Worm (Caenorhabditis elegans) whole organism, L4 larva: ENCODE data around the gene pqn-8.

ENCODE experiments used
- F26F4.8 ChIP-seq: fragments of 200-800 bp; sonication (Bioruptor generic); conservative IDR thresholded peaks from 2 replicates; pipeline ENCODE4 v1.3.6; 2022; ENCODE audit warnings: missing genetic modification characterization, missing compliant biosample characterization
- Y5F2A.4 ChIP-seq: fragments of 200-800 bp; sonication (Bioruptor generic); optimal IDR thresholded peaks from 2 replicates; lab custom pipeline; 2018; ENCODE audit warnings: mild to moderate bottlenecking, missing genetic modification characterization, missing compliant biosample characterization
- Y75B8A.6 ChIP-seq: fragments of 200-800 bp; sonication (Bioruptor generic); IDR thresholded peaks from 2 replicates; pipeline ENCODE4 v1.3.6; 2022; ENCODE audit warnings: missing genetic modification reagents, missing genetic modification characterization, missing compliant biosample characterization
- ZK546.5 ChIP-seq, 2 experiments: sonication (generic microtip); optimal IDR thresholded peaks; 2 replicates each; lab custom pipeline; 2017; ENCODE audit warnings: missing biosample characterization in 2 of 2, missing genetic modification characterization in 2 of 2
- ceh-62 ChIP-seq: sonication (generic microtip); optimal IDR thresholded peaks from 2 replicates; lab custom pipeline; 2017; ENCODE audit warnings: missing biosample characterization, missing genetic modification characterization
- ceh-82 ChIP-seq: sonication (generic microtip); optimal IDR thresholded peaks from 2 replicates; lab custom pipeline; 2017; ENCODE audit warnings: missing biosample characterization, missing genetic modification characterization
- cey-2 ChIP-seq: sonication (generic microtip); optimal IDR thresholded peaks from 3 replicates; lab custom pipeline; 2017; ENCODE audit warnings: missing genetic modification characterization, mild to moderate bottlenecking, missing compliant biosample characterization, antibody characterized with exemption, borderline replicate concordance; ENCODE audit not compliant: insufficient read depth
- daf-12 ChIP-seq: fragments of 150-350 bp; optimal IDR thresholded peaks from 2 replicates; lab custom pipeline; 2014; ENCODE audit warnings: missing biosample characterization, missing genetic modification reagents, missing genetic modification characterization
- daf-16 ChIP-seq, 3 experiments: sonication (generic microtip); optimal IDR thresholded peaks; 2 replicates each; lab custom pipeline; 2016 to 2017; ENCODE audit warnings: missing genetic modification characterization in 3 of 3, missing genetic modification reagents in 3 of 3, mild to moderate bottlenecking in 2 of 3, missing compliant biosample characterization in 2 of 3, missing biosample characterization in 1 of 3, moderate library complexity in 1 of 3
- daf-19 ChIP-seq: fragments of 200-800 bp; sonication (Bioruptor generic); conservative IDR thresholded peaks from 2 replicates; pipeline ENCODE4 v1.3.6; 2022; ENCODE audit warnings: missing genetic modification characterization, missing compliant biosample characterization
- dmd-8 ChIP-seq: fragments of 200-800 bp; sonication (Bioruptor generic); IDR thresholded peaks from 2 replicates; pipeline ENCODE4 v1.3.6; 2022; ENCODE audit warnings: missing genetic modification characterization, missing compliant biosample characterization
- dmd-9 ChIP-seq: fragments of 200-800 bp; sonication (Bioruptor generic); IDR thresholded peaks from 2 replicates; pipeline ENCODE4 v1.3.6; 2022; ENCODE audit warnings: missing genetic modification reagents, missing genetic modification characterization, missing compliant biosample characterization
- duxl-1 ChIP-seq: sonication (generic microtip); optimal IDR thresholded peaks from 2 replicates; lab custom pipeline; 2016; ENCODE audit warnings: mild to moderate bottlenecking, missing genetic modification characterization, moderate library complexity, missing compliant biosample characterization; ENCODE audit not compliant: poor library complexity
- egl-43 ChIP-seq: fragments of 200-800 bp; sonication (Bioruptor generic); IDR thresholded peaks from 2 replicates; pipeline ENCODE4 v1.3.6; 2022; ENCODE audit warnings: missing genetic modification reagents, missing genetic modification characterization, missing compliant biosample characterization
- hlh-11 ChIP-seq: fragments of 200-800 bp; sonication (Bioruptor generic); optimal IDR thresholded peaks from 2 replicates; lab custom pipeline; 2018; ENCODE audit warnings: mild to moderate bottlenecking, missing genetic modification characterization, missing compliant biosample characterization
- lin-13 ChIP-seq: fragments of 150-350 bp; optimal IDR thresholded peaks from 2 replicates; lab custom pipeline; 2014; ENCODE audit warnings: missing biosample characterization, missing genetic modification reagents, missing genetic modification characterization
- lin-38 ChIP-seq: fragments of 200-800 bp; sonication (Bioruptor generic); IDR thresholded peaks from 2 replicates; pipeline ENCODE4 v1.3.6; 2022; ENCODE audit warnings: missing genetic modification reagents, missing genetic modification characterization, missing compliant biosample characterization
- lin-39 ChIP-seq: fragments of 150-350 bp; optimal IDR thresholded peaks from 2 replicates; lab custom pipeline; 2014; ENCODE audit warnings: missing biosample characterization, missing genetic modification reagents, missing genetic modification characterization
- madf-9 ChIP-seq: fragments of 200-800 bp; sonication (Bioruptor generic); conservative IDR thresholded peaks from 2 replicates; pipeline ENCODE4 v1.3.6; 2022; ENCODE audit warnings: missing genetic modification reagents, missing genetic modification characterization, missing compliant biosample characterization
- mxl-2 ChIP-seq: fragments of 200-800 bp; sonication (Bioruptor generic); conservative IDR thresholded peaks from 2 replicates; pipeline ENCODE4 v1.3.6; 2022; ENCODE audit warnings: missing genetic modification reagents, missing genetic modification characterization, missing compliant biosample characterization
- mxl-3 ChIP-seq: fragments of 200-800 bp; sonication (Bioruptor generic); optimal IDR thresholded peaks from 2 replicates; lab custom pipeline; 2018; ENCODE audit warnings: mild to moderate bottlenecking, missing genetic modification characterization, missing compliant biosample characterization
- nhr-10 ChIP-seq: fragments of 150-350 bp; optimal IDR thresholded peaks from 2 replicates; lab custom pipeline; 2014; ENCODE audit warnings: missing biosample characterization, missing genetic modification characterization
- nhr-102 ChIP-seq: sonication (generic microtip); optimal IDR thresholded peaks from 2 replicates; lab custom pipeline; 2016; ENCODE audit warnings: mild to moderate bottlenecking, missing genetic modification characterization, moderate library complexity, missing compliant biosample characterization
- nhr-11 ChIP-seq: fragments of 150-350 bp; optimal IDR thresholded peaks from 2 replicates; lab custom pipeline; 2014; ENCODE audit warnings: missing biosample characterization, missing genetic modification characterization
- nhr-111 ChIP-seq: fragments of 200-800 bp; sonication (Bioruptor generic); optimal IDR thresholded peaks from 2 replicates; lab custom pipeline; 2018; ENCODE audit warnings: mild to moderate bottlenecking, missing genetic modification characterization, missing compliant biosample characterization
- nhr-237 ChIP-seq: sonication (generic microtip); optimal IDR thresholded peaks from 2 replicates; lab custom pipeline; 2017; ENCODE audit warnings: missing biosample characterization, missing genetic modification characterization
- nhr-28 ChIP-seq: fragments of 150-350 bp; optimal IDR thresholded peaks from 2 replicates; lab custom pipeline; 2014; ENCODE audit warnings: missing biosample characterization, missing genetic modification characterization
- pha-4 ChIP-seq, 2 experiments: fragments of 150-350 bp in 1 of 2; fragments of 200-800 bp in 1 of 2; sonication (Bioruptor generic) in 1 of 2; IDR thresholded peaks in 1 of 2; optimal IDR thresholded peaks in 1 of 2; 2 replicates each; pipeline versions ENCODE4 v1.3.6 to Lab custom; 2014 to 2022; ENCODE audit warnings: missing genetic modification characterization in 2 of 2, missing genetic modification reagents in 2 of 2, missing biosample characterization in 1 of 2, missing compliant biosample characterization in 1 of 2
- saeg-2 ChIP-seq: fragments of 200-800 bp; sonication (Bioruptor generic); IDR thresholded peaks from 2 replicates; pipeline ENCODE4 v1.3.6; 2022; ENCODE audit warnings: missing genetic modification reagents, missing genetic modification characterization, missing compliant biosample characterization
- set-16 ChIP-seq: fragments of 200-800 bp; sonication (Bioruptor generic); IDR thresholded peaks from 2 replicates; pipeline ENCODE4 v1.3.6; 2022; ENCODE audit warnings: missing genetic modification reagents, missing genetic modification characterization, missing compliant biosample characterization
- tag-97 ChIP-seq: fragments of 200-800 bp; sonication (Bioruptor generic); IDR thresholded peaks from 2 replicates; pipeline ENCODE4 v1.3.6; 2022; ENCODE audit warnings: missing genetic modification characterization, missing compliant biosample characterization
- unc-62 ChIP-seq, 3 experiments: fragments of 150-350 bp in 1 of 3; sonication (generic microtip); optimal IDR thresholded peaks in 2 of 3; peaks in 1 of 3; 1 replicate in 1 of 3; 2 replicates in 2 of 3; lab custom pipeline; 2014 to 2017; ENCODE audit warnings: missing biosample characterization in 3 of 3, missing genetic modification characterization in 3 of 3, missing genetic modification reagents in 3 of 3, missing genotype in 1 of 3
- zag-1 ChIP-seq: fragments of 150-350 bp; optimal IDR thresholded peaks from 2 replicates; lab custom pipeline; 2014; ENCODE audit warnings: missing biosample characterization, missing genetic modification characterization
- zip-2 ChIP-seq: fragments of 150-350 bp; optimal IDR thresholded peaks from 2 replicates; lab custom pipeline; 2014; ENCODE audit warnings: missing biosample characterization, missing genetic modification characterization

The pqn-8 gene

DNA sequence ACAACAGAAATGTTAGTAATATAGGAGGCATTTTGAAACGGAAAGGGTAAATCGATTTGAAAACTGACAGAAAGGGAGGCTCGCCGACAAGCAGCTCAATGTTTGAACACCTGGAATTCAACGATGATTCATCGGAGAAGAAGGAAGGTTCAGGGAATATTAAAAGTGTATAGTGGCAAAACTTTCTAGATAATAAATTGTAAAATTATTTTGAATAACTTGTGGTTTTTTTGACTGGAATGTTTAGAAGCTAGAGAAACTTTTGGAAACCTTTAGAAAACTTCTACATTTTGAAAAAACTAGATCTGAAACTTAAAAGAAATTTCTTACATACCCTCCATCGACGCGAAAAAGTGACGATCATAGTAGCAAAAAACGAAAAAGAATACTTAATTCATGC, at the start of gene pqn-8:
Gene pqn-8 (minus strand): TSS at position 101 of the 400 bp plus-strand sequence.
- no peak for TF ChIP-seq nhr-10 (tag; lab: Kevin White, UChicago)
- TF ChIP-seq mxl-2 (GFP tag; lab: Robert Waterston, UW), result no peak
- TF ChIP-seq nhr-111 (GFP tag; lab: Kevin White, UChicago), result no peak
- TF ChIP-seq pha-4 (GFP tag; IDR thresholded peaks at IDR 0.05; lab: Robert Waterston, UW), result no peak
- TF ChIP-seq pha-4 (tag; optimal IDR thresholded peaks at IDR 0.05; lab: Kevin White, UChicago), result no peak
- no peak for TF ChIP-seq Y5F2A.4 (GFP tag; lab: Kevin White, UChicago)
- TF ChIP-seq Y75B8A.6 (GFP tag; lab: Robert Waterston, UW), result no peak
- TF ChIP-seq lin-13 (GFP tag; lab: Kevin White, UChicago), result no peak
- TF ChIP-seq daf-16 (GFP tag; optimal IDR thresholded peaks at IDR 0.05; lab: Kevin White, UChicago), result no peak
- TF ChIP-seq daf-16 (tag; optimal IDR thresholded peaks at IDR 0.05; lab: Kevin White, UChicago), result no peak
- no peak for TF ChIP-seq daf-12

DNA sequence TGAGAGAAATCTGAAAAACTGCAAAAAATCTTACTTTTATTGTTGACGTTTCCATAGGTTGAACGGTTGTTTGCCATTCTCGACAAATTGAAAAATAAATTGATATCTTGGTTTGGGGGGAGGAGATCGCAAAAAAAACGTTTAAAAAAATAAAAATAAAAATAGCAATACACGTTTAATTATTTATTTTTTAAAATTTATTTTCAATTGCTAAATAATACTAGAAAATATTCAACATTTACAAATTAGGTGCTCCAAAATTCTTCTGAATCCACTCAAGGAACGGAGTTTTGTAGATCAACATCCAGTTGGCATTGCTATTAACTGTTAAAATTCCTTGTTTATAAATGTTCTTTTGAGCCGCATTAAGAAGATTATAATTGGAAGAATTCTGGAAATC, 42.2 kb upstream of the pqn-8 start, which contains the start of gene T16G12.7:
Gene T16G12.7 (minus strand): TSS at position 101 of the 400 bp plus-strand sequence.
- TF ChIP-seq dmd-9 (no peak), duxl-1 (tag; lab: Kevin White, UChicago) (no peak), hlh-11 (tag; lab: Kevin White, UChicago) (no peak), ZK546.5 (tag; optimal IDR thresholded peaks at IDR 0.05; lab: Kevin White, UChicago) (no peak), lin-39 (tag; lab: Kevin White, UChicago) (no peak), tag-97 (GFP tag; lab: Robert Waterston, UW) (no peak), cey-2 (tag; lab: Kevin White, UChicago) (no peak), nhr-28 (tag; lab: Kevin White, UChicago) (no peak), zag-1 (tag; lab: Kevin White, UChicago) (no peak), set-16 (no peak), dmd-8 (GFP tag; lab: Robert Waterston, UW) (no peak), ceh-82 (no peak)

DNA sequence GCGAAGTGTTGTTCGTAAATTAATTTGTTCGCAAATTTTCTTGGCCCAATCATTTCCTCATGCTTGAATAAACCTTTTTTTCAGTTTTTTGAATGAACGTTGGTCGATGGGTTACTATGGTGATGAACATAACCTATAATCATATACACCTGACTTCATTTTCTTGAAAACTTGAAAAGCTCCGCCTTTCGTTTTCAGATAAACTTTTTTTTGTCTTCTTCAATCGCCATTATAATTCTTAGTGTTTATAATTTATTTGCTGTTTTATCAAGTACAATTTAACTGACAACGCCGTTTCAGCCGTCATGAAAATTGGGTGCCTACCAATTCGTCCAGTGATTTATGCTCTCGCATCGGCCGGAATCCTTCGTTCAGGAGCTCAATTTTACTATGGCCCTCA, 39.4 kb upstream of the pqn-8 start, which contains the start of gene M04D8.7:
Gene M04D8.7 (plus strand): TSS at position 301 of the 400 bp plus-strand sequence.
- TF ChIP-seq unc-62 (GFP tag; optimal IDR thresholded peaks at IDR 0.05 in 1 of 2; lab: Kevin White, UChicago), result peak in 1 of 2 experiments; percentile 41
- TF ChIP-seq unc-62 (tag; optimal IDR thresholded peaks at IDR 0.05; lab: Kevin White, UChicago), result no peak
- no peak for TF ChIP-seq nhr-111 (GFP tag; lab: Kevin White, UChicago)

DNA sequence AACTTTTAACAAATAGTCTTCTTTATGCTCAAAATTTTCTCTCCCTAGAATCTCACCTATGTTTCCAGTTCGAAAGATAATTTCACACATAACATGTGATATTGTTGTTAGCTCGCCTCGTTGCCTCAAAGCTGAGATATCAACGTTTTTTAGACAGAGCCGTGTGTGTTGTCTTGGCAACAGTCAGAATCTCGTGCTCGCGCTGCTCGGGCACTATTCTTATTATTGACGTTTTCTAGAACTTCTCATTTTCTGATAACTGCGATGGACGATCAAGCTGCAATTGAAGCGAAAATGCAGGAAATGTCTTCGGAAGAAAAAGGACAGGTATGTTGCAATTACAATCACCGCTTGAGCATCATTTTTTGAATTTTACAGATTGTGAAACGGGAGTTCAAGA, 38.0 kb upstream of the pqn-8 start, which contains the start of gene xbx-3:
Gene xbx-3 (plus strand): TSS at position 163 of the 400 bp plus-strand sequence.
- no peak for TF ChIP-seq daf-19 (GFP tag; lab: Robert Waterston, UW)
- peak; percentile 63 for TF ChIP-seq nhr-11
- TF ChIP-seq nhr-102 (tag; lab: Kevin White, UChicago), result no peak
- no peak for TF ChIP-seq ceh-62 (tag; lab: Kevin White, UChicago)
- TF ChIP-seq madf-9 (GFP tag; lab: Robert Waterston, UW), result no peak
- no peak for TF ChIP-seq unc-62 (GFP tag; optimal IDR thresholded peaks at IDR 0.05 in 1 of 2; lab: Kevin White, UChicago)
- no peak for TF ChIP-seq unc-62 (tag; optimal IDR thresholded peaks at IDR 0.05; lab: Kevin White, UChicago)
- TF ChIP-seq nhr-237 (tag; lab: Kevin White, UChicago), result no peak
- TF ChIP-seq zip-2 (tag; lab: Kevin White, UChicago), result no peak
- TF ChIP-seq lin-38 (GFP tag; lab: Robert Waterston, UW), result no peak
- TF ChIP-seq, all 104 proteins: peak for 1

DNA sequence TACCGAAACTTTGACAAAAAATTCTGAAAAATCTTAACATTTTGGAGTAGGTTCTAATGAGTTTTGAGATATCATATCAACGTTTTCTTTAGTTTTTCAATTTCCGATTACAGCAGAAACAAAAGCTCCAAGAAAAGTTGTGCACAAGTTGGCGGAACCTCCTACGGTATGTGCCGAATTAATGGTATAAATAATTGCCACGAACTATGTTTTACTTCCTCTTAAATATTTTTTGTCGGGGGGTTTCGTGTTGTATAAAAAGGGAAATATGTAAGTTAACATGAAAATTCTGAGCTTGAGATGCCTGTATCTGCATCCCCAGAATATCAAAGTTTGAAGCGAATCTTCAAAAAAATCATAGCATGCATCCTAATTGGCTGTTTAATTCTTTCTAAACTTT, 36.1 kb upstream of the pqn-8 start, which contains the start of gene M04D8.8:
Gene M04D8.8 (plus strand): TSS at position 301 of the 400 bp plus-strand sequence.
- no peak for TF ChIP-seq egl-43 (GFP tag; lab: Robert Waterston, UW)
- no peak for TF ChIP-seq F26F4.8 (GFP tag; lab: Robert Waterston, UW)
- TF ChIP-seq unc-62 (GFP tag; optimal IDR thresholded peaks at IDR 0.05 in 1 of 2; lab: Kevin White, UChicago), result peak in 1 of 2 experiments; percentile 7
- no peak for TF ChIP-seq unc-62 (tag; optimal IDR thresholded peaks at IDR 0.05; lab: Kevin White, UChicago)
- TF ChIP-seq saeg-2 (GFP tag; lab: Robert Waterston, UW), result no peak
- no peak for TF ChIP-seq Y75B8A.6 (GFP tag; lab: Robert Waterston, UW)
- TF ChIP-seq mxl-3 (GFP tag; lab: Kevin White, UChicago), result no peak
- TF ChIP-seq, all 104 proteins: peak for 1
